Worm (Caenorhabditis elegans): ENCODE measurements around the gene Y50E8A.1.

Y50E8A.1 gene

ce11 chrV:14689060-14689750 lies 37.5 kb upstream of the Y50E8A.1 start, which contains the start of gene gasr-8:
Gene gasr-8, plus strand, starts transcription at chrV:14689110.
- TF ChIP-seq ztf-4 (tag; optimal IDR thresholded peaks at IDR 0.05), result no peak
- TF ChIP-seq R02D3.7 (tag; optimal IDR thresholded peaks at IDR 0.05), result no peak
- no peak for TF ChIP-seq skn-1 (tag; optimal IDR thresholded peaks at IDR 0.05)
- no peak for TF ChIP-seq alr-1 (tag; optimal IDR thresholded peaks at IDR 0.05)
- no peak for TF ChIP-seq nhr-11 (tag; optimal IDR thresholded peaks at IDR 0.05)
- TF ChIP-seq nhr-21 (tag; optimal IDR thresholded peaks at IDR 0.05), result no peak
- no peak for TF ChIP-seq mab-5 (tag; optimal IDR thresholded peaks at IDR 0.05)
- TF ChIP-seq ceh-82 (tag; optimal IDR thresholded peaks at IDR 0.05), result no peak
- no peak for TF ChIP-seq ztf-1 (GFP tag; conservative IDR thresholded peaks at IDR 0.05)
- no peak for TF ChIP-seq C34F6.9 (tag; optimal IDR thresholded peaks at IDR 0.05)
- no peak for TF ChIP-seq sma-3 (GFP tag; optimal IDR thresholded peaks at IDR 0.05)
- no peak for TF ChIP-seq aly-2 (tag; optimal IDR thresholded peaks at IDR 0.05)

- no peak for TF ChIP-seq nhr-129 (tag; optimal IDR thresholded peaks at IDR 0.05)
- no peak for TF ChIP-seq lin-13 (GFP tag; optimal IDR thresholded peaks at IDR 0.05)
- no peak for TF ChIP-seq zag-1 (tag; optimal IDR thresholded peaks at IDR 0.05)
- no peak for TF ChIP-seq Y55F3AM.14 (GFP tag; optimal IDR thresholded peaks at IDR 0.05)
- TF ChIP-seq ceh-16 (tag; optimal IDR thresholded peaks at IDR 0.05), result no peak
- TF ChIP-seq unc-39 (tag; optimal IDR thresholded peaks at IDR 0.05), result no peak
- no peak for TF ChIP-seq nhr-10 (tag; optimal IDR thresholded peaks at IDR 0.05)
- TF ChIP-seq unc-62 (GFP tag; optimal IDR thresholded peaks at IDR 0.05), result no peak
- no peak for TF ChIP-seq alr-1 (tag; optimal IDR thresholded peaks at IDR 0.05)
- TF ChIP-seq nhr-25 (tag; optimal IDR thresholded peaks at IDR 0.05), result no peak
- TF ChIP-seq egl-27 (tag; optimal IDR thresholded peaks at IDR 0.05), result no peak
- TF ChIP-seq nhr-12 (tag; optimal IDR thresholded peaks at IDR 0.05), result no peak
Observed at ce11 chrV:14695713-14696112, 31.0 kb upstream of the Y50E8A.1 start.

- TF ChIP-seq lin-11 (tag; optimal IDR thresholded peaks at IDR 0.05) (no peak), F13H6.1 (tag; optimal IDR thresholded peaks at IDR 0.05) (peak; percentile 92), fos-1 (tag; optimal IDR thresholded peaks at IDR 0.05) (peak; percentile 99), blmp-1 (tag; optimal IDR thresholded peaks at IDR 0.05; ENCODE audit: insufficient read depth) (no peak), mbf-1 (tag; optimal IDR thresholded peaks at IDR 0.05) (no peak), nhr-21 (tag; optimal IDR thresholded peaks at IDR 0.05) (no peak), nhr-11 (tag; optimal IDR thresholded peaks at IDR 0.05) (no peak), ztf-11 (tag; optimal IDR thresholded peaks at IDR 0.05) (no peak), nhr-77 (tag; optimal IDR thresholded peaks at IDR 0.05) (no peak), zag-1 (tag; optimal IDR thresholded peaks at IDR 0.05) (peak; percentile 52), sma-9 (GFP tag; optimal IDR thresholded peaks at IDR 0.05) (peak; percentile 84), sma-9 (tag; optimal IDR thresholded peaks at IDR 0.05) (no peak), nhr-6 (tag; optimal IDR thresholded peaks at IDR 0.05) (no peak), peb-1 (tag; optimal IDR thresholded peaks at IDR 0.05) (no peak), unc-55 (GFP tag; optimal IDR thresholded peaks at IDR 0.05) (peak; percentile 91), alr-1 (tag; optimal IDR thresholded peaks at IDR 0.05) (no peak), ceh-16 (tag; optimal IDR thresholded peaks at IDR 0.05) (no peak), ceh-82 (tag; optimal IDR thresholded peaks at IDR 0.05) (no peak), dmd-4 (tag; optimal IDR thresholded peaks at IDR 0.05) (no peak), nhr-129 (tag; optimal IDR thresholded peaks at IDR 0.05) (peak; percentile 92), nhr-25 (tag; optimal IDR thresholded peaks at IDR 0.05) (peak; percentile 71), lsy-2 (tag; optimal IDR thresholded peaks at IDR 0.05) (peak in 1 of 2 experiments; percentile 77), aly-2 (tag; optimal IDR thresholded peaks at IDR 0.05) (no peak), unc-62 (GFP tag; optimal IDR thresholded peaks at IDR 0.05) (no peak), ztf-1 (GFP tag; conservative IDR thresholded peaks at IDR 0.05) (no peak), nhr-23 (tag; optimal IDR thresholded peaks at IDR 0.05) (no peak), unc-39 (tag; optimal IDR thresholded peaks at IDR 0.05) (no peak), C34F6.9 (tag; optimal IDR thresholded peaks at IDR 0.05) (peak; percentile 86), elt-3 (tag; optimal IDR thresholded peaks at IDR 0.05) (no peak), gmeb-1 (tag; optimal IDR thresholded peaks at IDR 0.05) (peak; percentile 5), nhr-10 (tag; optimal IDR thresholded peaks at IDR 0.05) (no peak), sma-3 (GFP tag; optimal IDR thresholded peaks at IDR 0.05) (peak; percentile 42), nhr-12 (tag; optimal IDR thresholded peaks at IDR 0.05) (no peak), elt-1 (tag; optimal IDR thresholded peaks at IDR 0.05) (no peak), lin-39 (tag; optimal IDR thresholded peaks at IDR 0.05) (peak; percentile 50), Y55F3AM.14 (GFP tag; optimal IDR thresholded peaks at IDR 0.05) (peak; percentile 12), R02D3.7 (tag; optimal IDR thresholded peaks at IDR 0.05) (no peak), egl-27 (tag; optimal IDR thresholded peaks at IDR 0.05) (peak; percentile 17), ama-1 (optimal IDR thresholded peaks at IDR 0.05) (no peak), mdl-1 (tag; optimal IDR thresholded peaks at IDR 0.05) (peak in 1 of 2 experiments; percentile 47), ztf-4 (tag; optimal IDR thresholded peaks at IDR 0.05) (peak; percentile 72), snpc-4 (tag; optimal IDR thresholded peaks at IDR 0.05) (no peak), skn-1 (tag; optimal IDR thresholded peaks at IDR 0.05) (no peak), lin-13 (GFP tag; optimal IDR thresholded peaks at IDR 0.05) (peak; percentile 72)
Observed at ce11 chrV:14696604-14697307, 29.9 kb upstream of the Y50E8A.1 start, which contains the start of gene unc-112. Gene unc-112, minus strand, starts transcription at chrV:14696654.

Data from whole organism, L2 larva.